Worm (Caenorhabditis elegans) whole organism, L2 larva: ENCODE measurements around the gene ctsa-3.1.

Source experiments
- F13H6.1 ChIP-seq: sonication (generic microtip); optimal IDR thresholded peaks from 2 replicates; lab custom pipeline; 2016; ENCODE audit warnings: missing genetic modification characterization, missing compliant biosample characterization
- R02D3.7 ChIP-seq: fragments of 150-350 bp; optimal IDR thresholded peaks from 2 replicates; lab custom pipeline; 2014; ENCODE audit warnings: missing biosample characterization, missing genetic modification characterization
- Y55F3AM.14 ChIP-seq: fragments of 200-800 bp; sonication (Bioruptor generic); optimal IDR thresholded peaks from 2 replicates; lab custom pipeline; 2018; ENCODE audit warnings: mild to moderate bottlenecking, missing genetic modification characterization, missing compliant biosample characterization
- ZK546.5 ChIP-seq: sonication (generic microtip); optimal IDR thresholded peaks from 2 replicates; lab custom pipeline; 2017; ENCODE audit warnings: missing biosample characterization, missing genetic modification characterization
- aly-2 ChIP-seq: fragments of 150-350 bp; optimal IDR thresholded peaks from 2 replicates; lab custom pipeline; 2014; ENCODE audit warnings: missing biosample characterization, missing genetic modification characterization
- ama-1 ChIP-seq: fragments of 150-350 bp; optimal IDR thresholded peaks from 2 replicates; lab custom pipeline; 2018; ENCODE audit warnings: inconsistent platforms
- blmp-1 ChIP-seq: sonication (generic microtip); optimal IDR thresholded peaks from 2 replicates; lab custom pipeline; 2017; ENCODE audit warnings: missing genetic modification characterization, mild to moderate bottlenecking, missing compliant biosample characterization, antibody characterized with exemption, moderate library complexity; ENCODE audit not compliant: insufficient read depth
- ceh-82 ChIP-seq: fragments of 150-350 bp; optimal IDR thresholded peaks from 2 replicates; lab custom pipeline; 2014; ENCODE audit warnings: missing biosample characterization, missing genetic modification characterization
- crh-2 ChIP-seq: sonication (generic microtip); optimal IDR thresholded peaks from 2 replicates; lab custom pipeline; 2017; ENCODE audit warnings: missing biosample characterization, missing genetic modification characterization
- elt-3 ChIP-seq: sonication (generic microtip); optimal IDR thresholded peaks from 2 replicates; lab custom pipeline; 2017; ENCODE audit warnings: missing biosample characterization, missing genetic modification characterization
- fos-1 ChIP-seq: fragments of 150-350 bp; optimal IDR thresholded peaks from 2 replicates; lab custom pipeline; 2014; ENCODE audit warnings: missing biosample characterization, missing genetic modification characterization
- lin-11 ChIP-seq: fragments of 150-350 bp; sonication (generic microtip); optimal IDR thresholded peaks from 2 replicates; lab custom pipeline; 2014; ENCODE audit warnings: missing biosample characterization, missing genetic modification characterization, inconsistent platforms, mixed read lengths
- mdl-1 ChIP-seq, 2 experiments: fragments of 150-350 bp in 1 of 2; sonication (generic microtip) in 1 of 2; optimal IDR thresholded peaks; 2 replicates each; lab custom pipeline; 2017; ENCODE audit warnings: missing biosample characterization in 2 of 2, missing genetic modification characterization in 2 of 2
- nhr-11 ChIP-seq: fragments of 150-350 bp; optimal IDR thresholded peaks from 2 replicates; lab custom pipeline; 2014; ENCODE audit warnings: missing biosample characterization, missing genetic modification characterization
- nhr-129 ChIP-seq: fragments of 150-350 bp; optimal IDR thresholded peaks from 2 replicates; lab custom pipeline; 2014; ENCODE audit warnings: missing biosample characterization, missing genetic modification characterization
- nhr-237 ChIP-seq: fragments of 150-350 bp; optimal IDR thresholded peaks from 2 replicates; lab custom pipeline; 2014; ENCODE audit warnings: missing biosample characterization, missing genetic modification characterization
- nhr-25 ChIP-seq: fragments of 150-350 bp; sonication (generic microtip); optimal IDR thresholded peaks from 3 replicates; lab custom pipeline; 2014; ENCODE audit warnings: missing biosample characterization, missing genetic modification characterization
- nhr-6 ChIP-seq: fragments of 150-350 bp; optimal IDR thresholded peaks from 2 replicates; lab custom pipeline; 2014; ENCODE audit warnings: missing biosample characterization, missing genetic modification characterization
- peb-1 ChIP-seq: fragments of 150-350 bp; optimal IDR thresholded peaks from 2 replicates; lab custom pipeline; 2014; ENCODE audit warnings: missing biosample characterization, missing genetic modification characterization
- skn-1 ChIP-seq: sonication (generic microtip); optimal IDR thresholded peaks from 2 replicates; lab custom pipeline; 2017; ENCODE audit warnings: missing biosample characterization, missing genetic modification characterization
- sma-3 ChIP-seq: sonication (generic microtip); optimal IDR thresholded peaks from 2 replicates; lab custom pipeline; 2016; ENCODE audit warnings: missing genetic modification reagents, missing genetic modification characterization, missing compliant biosample characterization
- sma-9 ChIP-seq, 2 experiments: fragments of 150-350 bp in 1 of 2; sonication (generic microtip) in 1 of 2; optimal IDR thresholded peaks; 2 replicates each; lab custom pipeline; 2014 to 2016; ENCODE audit warnings: missing genetic modification characterization in 2 of 2, mild to moderate bottlenecking in 1 of 2, missing biosample characterization in 1 of 2, missing compliant biosample characterization in 1 of 2, missing genetic modification reagents in 1 of 2, moderate library complexity in 1 of 2
- snpc-4 ChIP-seq: fragments of 150-350 bp; optimal IDR thresholded peaks from 2 replicates; lab custom pipeline; 2014; ENCODE audit warnings: missing biosample characterization, missing genetic modification characterization
- unc-39 ChIP-seq: fragments of 150-350 bp; optimal IDR thresholded peaks from 2 replicates; lab custom pipeline; 2014; ENCODE audit warnings: missing biosample characterization, missing genetic modification characterization
- unc-62 ChIP-seq: fragments of 150-350 bp; optimal IDR thresholded peaks from 2 replicates; lab custom pipeline; 2014; ENCODE audit warnings: missing biosample characterization, missing genetic modification reagents, missing genetic modification characterization
- zag-1 ChIP-seq: fragments of 150-350 bp; optimal IDR thresholded peaks from 2 replicates; lab custom pipeline; 2014; ENCODE audit warnings: missing biosample characterization, missing genetic modification characterization
- ztf-4 ChIP-seq: fragments of 150-350 bp; optimal IDR thresholded peaks from 2 replicates; lab custom pipeline; 2014; ENCODE audit warnings: missing biosample characterization, missing genetic modification characterization

Gene ctsa-3.1

ce11 chrII:7224074-7224473 lies 8.6 kb upstream of the ctsa-3.1 start:
- TF ChIP-seq nhr-11 (tag; lab: Kevin White, UChicago) (no peak), nhr-6 (tag; lab: Kevin White, UChicago) (no peak), lin-11 (tag; lab: Kevin White, UChicago) (no peak), unc-62 (GFP tag; lab: Kevin White, UChicago) (no peak), aly-2 (tag; lab: Kevin White, UChicago) (no peak), ztf-4 (tag; lab: Kevin White, UChicago) (no peak), elt-3 (no peak), zag-1 (tag; lab: Kevin White, UChicago) (no peak), skn-1 (tag; lab: Kevin White, UChicago) (no peak), ceh-82 (no peak)

ce11 chrII:7225864-7226522 lies 6.7 kb upstream of the ctsa-3.1 start, which contains the start of gene clh-3:
clh-3 (minus strand) TSS chrII:7225914.
- TF ChIP-seq nhr-237 (tag; lab: Kevin White, UChicago): no peak
- TF ChIP-seq blmp-1 (tag; lab: Kevin White, UChicago): no peak
- no peak for TF ChIP-seq fos-1 (tag; lab: Kevin White, UChicago)
- no peak for TF ChIP-seq sma-3 (GFP tag; lab: Kevin White, UChicago)
- no peak for TF ChIP-seq nhr-25 (tag; lab: Kevin White, UChicago)
- no peak for TF ChIP-seq mdl-1 (tag; optimal IDR thresholded peaks at IDR 0.05; lab: Kevin White, UChicago)
- TF ChIP-seq skn-1 (tag; lab: Kevin White, UChicago): no peak

ce11 chrII:7228646-7229200 lies 3.9 kb upstream of the ctsa-3.1 start, which contains the start of gene F32A5.4:
F32A5.4 (plus strand) TSS chrII:7229150.
- TF ChIP-seq crh-2 (tag; lab: Kevin White, UChicago) (no peak), ama-1 (lab: Kevin White, UChicago) (peak; percentile 61), nhr-129 (tag; lab: Kevin White, UChicago) (peak; percentile 24), nhr-11 (tag; lab: Kevin White, UChicago) (no peak), F13H6.1 (tag; lab: Kevin White, UChicago) (peak; percentile 1)

ce11 chrII:7230684-7231083 lies 2.0 kb upstream of the ctsa-3.1 start:
- TF ChIP-seq aly-2 (tag; lab: Kevin White, UChicago): no peak
- TF ChIP-seq R02D3.7 (tag; lab: Kevin White, UChicago): no peak
- no peak for TF ChIP-seq peb-1
- TF ChIP-seq skn-1 (tag; lab: Kevin White, UChicago): no peak
- no peak for TF ChIP-seq nhr-129 (tag; lab: Kevin White, UChicago)

ce11 chrII:7231951-7232350 lies 702 bp upstream of the ctsa-3.1 start:
- TF ChIP-seq Y55F3AM.14 (GFP tag; lab: Kevin White, UChicago) (no peak), snpc-4 (tag; lab: Kevin White, UChicago) (peak; percentile 86)
- TF ChIP-seq, all 48 proteins: peak for 1

- TF ChIP-seq fos-1 (tag; lab: Kevin White, UChicago) (peak; percentile 73), ZK546.5 (no peak)
Observed at ce11 chrII:7233274-7233673, 621 bp downstream of the ctsa-3.1 start.

- TF ChIP-seq fos-1 (tag; lab: Kevin White, UChicago) (peak; percentile 32), skn-1 (tag; lab: Kevin White, UChicago) (no peak), R02D3.7 (tag; lab: Kevin White, UChicago) (no peak), sma-9 (GFP tag; optimal IDR thresholded peaks at IDR 0.05; lab: Kevin White, UChicago) (no peak), sma-9 (tag; optimal IDR thresholded peaks at IDR 0.05; lab: Kevin White, UChicago) (no peak), unc-39 (tag; lab: Kevin White, UChicago) (no peak)
Observed at ce11 chrII:7236937-7237336, 4.3 kb downstream of the ctsa-3.1 start.
